Worm (Caenorhabditis elegans): ENCODE results near the gene twk-40.

DNA sequence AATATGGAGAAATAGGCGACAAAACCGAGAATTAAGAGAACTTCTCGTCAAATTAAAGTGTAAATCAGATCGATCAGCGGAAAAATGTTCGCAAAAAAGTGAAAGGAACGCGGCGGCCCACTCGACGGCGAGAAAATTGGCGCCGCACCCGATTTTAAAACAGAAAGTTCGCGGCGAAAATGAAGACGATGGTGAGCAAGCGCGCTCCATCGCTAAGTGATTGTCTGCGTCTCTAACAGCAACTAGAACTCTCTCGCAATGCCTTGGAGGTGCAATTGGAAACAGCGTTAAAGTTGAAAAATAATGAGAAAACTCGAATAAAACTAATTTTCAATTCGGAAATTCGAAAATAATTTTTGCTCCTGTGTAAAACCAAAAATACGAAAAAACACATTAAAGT is 37.7 kb upstream of the twk-40 start:
- TF ChIP-seq grh-1 (GFP tag; IDR thresholded peaks at IDR 0.05) (no peak; the same call in 1 of the 2 replicates), jun-1 (tag; optimal IDR thresholded peaks at IDR 0.05) (peak; percentile 63), nhr-11 (tag; optimal IDR thresholded peaks at IDR 0.05) (no peak), lin-39 (tag; optimal IDR thresholded peaks at IDR 0.05) (peak; percentile 23), tlp-1 (tag; optimal IDR thresholded peaks at IDR 0.05) (no peak), ceh-88 (GFP tag; IDR thresholded peaks at IDR 0.05) (no peak), dsc-1 (tag; optimal IDR thresholded peaks at IDR 0.05) (peak; percentile 63), dpl-1 (GFP tag; optimal IDR thresholded peaks at IDR 0.05) (peak; percentile 79 to 87 (median 85)), ama-1 (optimal IDR thresholded peaks at IDR 0.05) (no peak), ztf-4 (tag; optimal IDR thresholded peaks at IDR 0.05) (no peak), snpc-4 (tag; optimal IDR thresholded peaks at IDR 0.05) (no peak)

Measured in whole organism, L1 larva.